Fruit fly (Drosophila melanogaster): ENCODE results near the gene CG17450.

CG17450 gene

DNA sequence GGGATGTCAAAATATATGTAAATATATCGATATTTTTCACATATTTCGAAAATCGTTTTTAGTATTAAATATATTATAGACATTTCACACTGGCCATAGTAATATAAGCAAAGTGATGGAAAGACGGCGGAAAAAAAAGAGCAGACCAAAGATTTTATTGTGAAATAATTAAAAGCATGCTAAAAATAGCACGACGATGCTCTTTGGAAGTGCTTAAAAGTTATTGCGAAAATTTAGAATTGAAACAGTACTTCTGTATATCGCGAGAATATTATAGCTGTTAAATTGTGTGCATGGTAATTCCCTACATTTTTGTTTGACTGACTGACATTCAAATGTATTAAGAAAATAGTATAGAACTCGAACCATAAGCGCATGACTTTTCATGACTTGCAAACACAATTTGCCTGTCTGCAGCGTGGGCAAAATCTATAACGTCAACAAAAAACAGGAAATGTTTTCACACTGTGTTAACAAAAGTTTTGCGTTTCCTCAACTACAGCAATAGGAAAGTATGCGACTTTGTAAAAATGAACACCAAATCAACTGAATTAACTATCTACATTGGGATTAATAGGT is 21.5 kb upstream of the CG17450 start:
- TF ChIP-seq CG32264 (GFP tag; optimal IDR thresholded peaks at IDR 0.05) (no peak), psq (GFP tag; optimal IDR thresholded peaks at IDR 0.05) (no peak), OdsH (GFP tag; optimal IDR thresholded peaks at IDR 0.05) (no peak), N (GFP tag; optimal IDR thresholded peaks at IDR 0.05) (peak; percentile 71), Rel (GFP tag; optimal IDR thresholded peaks at IDR 0.05) (no peak), Rel (tag; optimal IDR thresholded peaks at IDR 0.05) (no peak), Dif (GFP tag; optimal IDR thresholded peaks at IDR 0.05; ENCODE audit: partially characterized antibody) (no peak), woc (GFP tag; optimal IDR thresholded peaks at IDR 0.05) (no peak), CG9705 (GFP tag; optimal IDR thresholded peaks at IDR 0.05) (no peak)

DNA sequence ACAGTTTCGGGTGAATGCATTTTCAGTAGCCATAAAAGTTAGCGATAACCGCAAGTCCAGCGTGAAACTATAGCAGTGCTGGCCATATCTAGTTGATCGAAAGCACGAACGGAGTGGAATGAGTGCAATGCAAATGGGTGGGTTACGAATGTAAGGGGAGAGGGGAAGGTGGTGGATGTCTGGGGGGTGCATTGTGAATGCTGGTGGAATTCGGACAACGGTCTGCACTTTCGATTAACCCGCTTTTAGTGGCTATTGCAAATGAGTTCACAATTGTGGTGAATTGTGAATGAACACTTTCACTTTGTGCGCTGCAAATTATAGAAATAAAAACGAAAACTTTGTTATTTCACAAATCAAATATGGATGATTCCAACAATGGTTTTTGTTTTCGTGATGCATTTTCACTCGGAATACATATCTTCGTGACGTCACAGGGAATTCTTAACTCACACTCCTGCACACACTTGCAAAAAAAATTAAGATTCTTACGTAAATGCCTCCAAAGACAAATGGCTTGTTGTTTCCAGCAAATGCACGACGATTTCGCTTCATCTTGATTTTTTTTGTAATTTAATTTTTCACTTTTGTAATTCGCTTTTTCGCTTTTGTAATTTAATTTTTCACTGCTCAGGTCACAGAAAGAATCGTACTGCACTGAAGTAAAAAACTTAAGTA is 20.9 kb upstream of the CG17450 start, which contains the start of gene DIP1:
TSS of gene DIP1 (minus strand) at position 667 of the 678 bp plus-strand sequence.
- TF ChIP-seq rgr (GFP tag; optimal IDR thresholded peaks at IDR 0.05) (peak; percentile 67), brk (GFP tag; optimal IDR thresholded peaks at IDR 0.05) (peak; percentile 60), lola (GFP tag; optimal IDR thresholded peaks at IDR 0.05) (no peak), Myc (optimal IDR thresholded peaks at IDR 0.05) (no peak), Rel (GFP tag; optimal IDR thresholded peaks at IDR 0.05) (no peak), Rel (tag; optimal IDR thresholded peaks at IDR 0.05) (peak; percentile 48), Dif (GFP tag; optimal IDR thresholded peaks at IDR 0.05; ENCODE audit: partially characterized antibody) (no peak), dl (GFP tag; optimal IDR thresholded peaks at IDR 0.05; ENCODE audit: insufficient read depth in 1 of 2, partially characterized antibody in 2 of 2) (no peak), h (GFP tag; optimal IDR thresholded peaks at IDR 0.05) (peak; percentile 72), tai (GFP tag; optimal IDR thresholded peaks at IDR 0.05) (peak; percentile 28), psq (GFP tag; optimal IDR thresholded peaks at IDR 0.05) (peak; percentile 52), usp (GFP tag; optimal IDR thresholded peaks at IDR 0.05) (no peak), ey (GFP tag; optimal IDR thresholded peaks at IDR 0.05) (peak; percentile 63), pan (optimal IDR thresholded peaks at IDR 0.05) (no peak), OdsH (GFP tag; optimal IDR thresholded peaks at IDR 0.05) (peak; percentile 66), Hr78 (GFP tag; optimal IDR thresholded peaks at IDR 0.05) (no peak), Sp1 (GFP tag; optimal IDR thresholded peaks at IDR 0.05) (peak; percentile 61), CrebA (GFP tag; optimal IDR thresholded peaks at IDR 0.05; ENCODE audit: borderline replicate concordance) (no peak), Vsx2 (GFP tag; optimal IDR thresholded peaks at IDR 0.05; ENCODE audit: partially characterized antibody) (no peak), sage (GFP tag; optimal IDR thresholded peaks at IDR 0.05) (no peak), woc (GFP tag; optimal IDR thresholded peaks at IDR 0.05) (peak; percentile 47), jim (GFP tag; optimal IDR thresholded peaks at IDR 0.05) (no peak), Hnf4 (GFP tag; optimal IDR thresholded peaks at IDR 0.05) (peak; percentile 64), br (GFP tag; optimal IDR thresholded peaks at IDR 0.05) (peak; percentile 50), fru (GFP tag; optimal IDR thresholded peaks at IDR 0.05) (peak; percentile 69), dmrt93B (GFP tag; optimal IDR thresholded peaks at IDR 0.05) (no peak), HLH106 (tag; optimal IDR thresholded peaks at IDR 0.05) (peak; percentile 13), Mio (GFP tag; optimal IDR thresholded peaks at IDR 0.05) (no peak), CG9705 (GFP tag; optimal IDR thresholded peaks at IDR 0.05) (no peak), Abd-B (GFP tag; optimal IDR thresholded peaks at IDR 0.05) (no peak), dsf (GFP tag; optimal IDR thresholded peaks at IDR 0.05; ENCODE audit: borderline replicate concordance) (no peak), Hr83 (GFP tag; optimal IDR thresholded peaks at IDR 0.05; ENCODE audit: poor library complexity, severe bottlenecking) (no peak), foxo (GFP tag; optimal IDR thresholded peaks at IDR 0.05) (peak in 1 of 2 experiments; percentile 70), CG32264 (GFP tag; optimal IDR thresholded peaks at IDR 0.05) (peak; percentile 33), sv (GFP tag; optimal IDR thresholded peaks at IDR 0.05) (no peak), Dfd (GFP tag; optimal IDR thresholded peaks at IDR 0.05) (no peak), Jra (GFP tag; optimal IDR thresholded peaks at IDR 0.05) (peak; percentile 40), GATAd (GFP tag; optimal IDR thresholded peaks at IDR 0.05) (no peak), N (GFP tag; optimal IDR thresholded peaks at IDR 0.05) (no peak)

Data from whole organism, wandering third instar larva.